Fruit fly (Drosophila melanogaster): ENCODE results near the gene CG17292.

- TF ChIP-seq pan (optimal IDR thresholded peaks at IDR 0.05) (no peak), GATAd (GFP tag; optimal IDR thresholded peaks at IDR 0.05) (no peak), br (GFP tag; optimal IDR thresholded peaks at IDR 0.05) (peak; percentile 85), psq (GFP tag; optimal IDR thresholded peaks at IDR 0.05) (peak; percentile 70)
These were observed 12.4 kb downstream of the CG17292 start, which contains the start of the genes CG13392 and Rcd4 for dm6 chr2L:8382646-8383045.
